Fruit fly (Drosophila melanogaster): ENCODE results near the gene Dip-B.

The Dip-B gene

DNA sequence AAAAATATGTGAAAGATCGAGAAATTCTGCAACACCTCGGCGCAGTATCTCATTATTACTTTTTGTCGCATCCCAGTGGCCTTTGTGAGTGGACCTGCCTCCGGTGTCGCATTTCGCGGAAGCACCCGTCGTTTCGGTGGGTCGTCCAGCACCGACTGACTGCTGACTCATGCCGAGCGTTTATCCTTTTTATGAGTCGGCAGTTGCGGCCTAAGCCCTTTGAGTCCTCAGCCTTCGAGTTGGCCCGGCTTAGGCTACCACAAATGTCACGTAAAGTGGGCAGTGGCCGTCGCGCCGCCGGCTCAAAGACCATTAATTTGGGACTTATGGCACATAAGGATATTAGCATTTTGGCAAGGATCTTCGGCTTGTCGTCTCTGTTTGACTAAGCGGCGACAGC is 29.6 kb downstream of the Dip-B start:
- TF ChIP-seq MESR4 (GFP tag; optimal IDR thresholded peaks at IDR 0.05) (no peak), mam (GFP tag; optimal IDR thresholded peaks at IDR 0.05) (no peak), CG8765 (GFP tag; IDR thresholded peaks at IDR 0.05) (no peak), tll (GFP tag; optimal IDR thresholded peaks at IDR 0.05) (peak in 1 of 2 experiments; percentile 95), CG7987 (GFP tag; optimal IDR thresholded peaks at IDR 0.05) (no peak), zen (tag; optimal IDR thresholded peaks at IDR 0.05) (peak; percentile 94), tup (GFP tag; optimal IDR thresholded peaks at IDR 0.05) (no peak), CG11560 (tag; IDR thresholded peaks at IDR 0.05) (no peak), az2 (GFP tag; optimal IDR thresholded peaks at IDR 0.05) (no peak), cad (GFP tag; optimal IDR thresholded peaks at IDR 0.05) (peak; percentile 60)

DNA sequence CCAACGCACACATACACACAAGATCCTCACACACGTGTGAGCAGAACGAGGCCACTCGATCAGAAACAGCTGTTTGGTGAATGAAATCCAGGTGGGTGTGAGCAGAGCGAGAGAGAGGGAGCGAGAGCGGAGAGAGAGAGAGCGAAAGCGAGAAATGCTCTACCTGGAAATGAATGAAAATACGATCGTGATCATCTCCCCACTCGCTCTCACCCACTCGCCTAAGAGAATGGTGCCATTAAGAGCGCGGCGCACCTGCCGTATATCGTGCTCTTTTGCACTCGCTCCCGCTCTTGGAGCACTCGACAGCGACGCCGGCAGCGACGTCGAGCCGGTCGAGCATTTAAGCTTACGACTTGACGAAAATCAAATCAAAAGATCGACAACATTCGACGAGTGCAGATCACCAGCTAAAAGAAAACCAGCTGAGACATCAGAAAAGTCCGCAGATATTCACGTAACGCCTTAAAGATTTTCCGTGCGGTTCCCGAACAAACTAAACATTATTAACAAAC is 30.7 kb downstream of the Dip-B start, which contains the start of the genes tal-1A, tal-2A, tal-3A and tal-AA:
TSS of gene tal-1A (plus strand) at position 374 of the 515 bp plus-strand sequence.
TSS of gene tal-2A (plus strand) at position 374 of the 515 bp plus-strand sequence.
TSS of gene tal-3A (plus strand) at position 374 of the 515 bp plus-strand sequence.
TSS of gene tal-AA (plus strand) at position 374 of the 515 bp plus-strand sequence.
- TF ChIP-seq psq (GFP tag; optimal IDR thresholded peaks at IDR 0.05) (no peak), nau (GFP tag; optimal IDR thresholded peaks at IDR 0.05) (peak; percentile 47), CG6654 (GFP tag; optimal IDR thresholded peaks at IDR 0.05) (no peak), CG11456 (GFP tag; IDR thresholded peaks at IDR 0.05) (no peak), CG2202 (tag; optimal IDR thresholded peaks at IDR 0.05) (no peak), CG8281 (tag; optimal IDR thresholded peaks at IDR 0.05) (no peak), CG10654 (GFP tag; optimal IDR thresholded peaks at IDR 0.05) (no peak), otp (GFP tag; IDR thresholded peaks at IDR 0.05) (peak; percentile 65; the same call in 1 of the 3 replicates), CG14050 (GFP tag; IDR thresholded peaks at IDR 0.05) (no peak), CG9797 (GFP tag; optimal IDR thresholded peaks at IDR 0.05) (no peak), ab (GFP tag; optimal IDR thresholded peaks at IDR 0.05) (no peak), CG12299 (tag; optimal IDR thresholded peaks at IDR 0.05) (peak; percentile 19), CG8290 (GFP tag; optimal IDR thresholded peaks at IDR 0.05) (no peak), CG8290 (tag; optimal IDR thresholded peaks at IDR 0.05) (no peak), CG12659 (GFP tag; optimal IDR thresholded peaks at IDR 0.05) (no peak), lov (optimal IDR thresholded peaks at IDR 0.05) (no peak), lov (GFP tag; IDR thresholded peaks at IDR 0.05) (no peak), B-H2 (GFP tag; optimal IDR thresholded peaks at IDR 0.05) (no peak), seq (GFP tag; IDR thresholded peaks at IDR 0.05) (no peak; the same call in 1 of the 2 replicates), cato (GFP tag; optimal IDR thresholded peaks at IDR 0.05; ENCODE audit: borderline replicate concordance) (no peak), Bdp1 (GFP tag; optimal IDR thresholded peaks at IDR 0.05) (no peak), org-1 (GFP tag; optimal IDR thresholded peaks at IDR 0.05) (no peak), Myb (GFP tag; optimal IDR thresholded peaks at IDR 0.05) (no peak), CG12769 (tag; optimal IDR thresholded peaks at IDR 0.05) (peak; percentile 52), corto (GFP tag; optimal IDR thresholded peaks at IDR 0.05) (no peak), sr (GFP tag; IDR thresholded peaks at IDR 0.05) (peak; percentile 75; the same call in 2 of the 3 replicates), gcm2 (GFP tag; optimal IDR thresholded peaks at IDR 0.05) (no peak), unpg (GFP tag; optimal IDR thresholded peaks at IDR 0.05) (peak; percentile 6), sisA (GFP tag; IDR thresholded peaks at IDR 0.05) (no peak), mld (GFP tag; IDR thresholded peaks at IDR 0.05; ENCODE audit: partially characterized antibody) (no peak), CG31365 (tag; optimal IDR thresholded peaks at IDR 0.05) (peak; percentile 38), Eip74EF (GFP tag; optimal IDR thresholded peaks at IDR 0.05) (peak in 1 of 2 experiments; percentile 72), stwl (tag; optimal IDR thresholded peaks at IDR 0.05) (no peak), slbo (GFP tag; IDR thresholded peaks at IDR 0.05) (no peak), CG13296 (GFP tag; optimal IDR thresholded peaks at IDR 0.05) (no peak), CG12071 (GFP tag; optimal IDR thresholded peaks at IDR 0.05) (peak; percentile 6), Bteb2 (GFP tag; optimal IDR thresholded peaks at IDR 0.05) (no peak), ash1 (GFP tag; optimal IDR thresholded peaks at IDR 0.05) (no peak), danr (GFP tag; IDR thresholded peaks at IDR 0.05) (no peak), CG16779 (GFP tag; IDR thresholded peaks at IDR 0.05) (no peak), Sry-δ (GFP tag; optimal IDR thresholded peaks at IDR 0.05) (no peak)

Measured in whole organism, embryonic.